Worm (Caenorhabditis elegans): ENCODE results near the gene T26C12.3.

DNA sequence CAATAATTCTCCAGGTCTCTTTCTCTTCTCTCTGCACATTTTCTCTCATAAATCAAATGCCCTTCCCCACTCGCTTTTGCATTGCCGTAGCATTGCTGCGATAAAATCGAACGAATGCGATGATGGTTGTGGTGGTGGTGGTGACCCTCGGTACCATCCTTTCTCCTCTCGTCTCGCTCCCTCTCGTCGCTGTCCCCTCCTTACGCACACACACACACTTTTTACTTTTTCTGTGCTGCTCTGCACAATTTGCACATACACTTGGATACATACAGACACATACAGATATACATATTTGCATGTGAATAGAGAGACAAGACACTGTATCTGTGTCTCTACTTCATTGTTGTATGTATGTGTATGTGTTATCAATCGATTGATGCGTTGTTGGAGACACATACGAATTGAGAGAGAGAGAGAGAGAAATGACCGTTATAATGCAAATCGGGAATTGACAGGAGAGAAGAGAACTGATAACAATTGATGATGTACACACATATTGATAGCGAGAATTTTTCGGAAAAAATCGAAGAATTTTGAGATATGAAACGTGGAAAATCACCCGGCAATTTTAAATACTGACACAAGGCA is 45.6 kb downstream of the T26C12.3 start:
- no peak for TF ChIP-seq him-1 (tag; optimal IDR thresholded peaks at IDR 0.05)
- TF ChIP-seq dao-5 (tag; optimal IDR thresholded peaks at IDR 0.05) = no peak
